Fruit fly (Drosophila melanogaster) whole organism: ENCODE measurements around the gene CG5196.

ENCODE experiments used
- CG8478 ChIP-seq: fragments of >200 bp; optimal IDR thresholded peaks from 2 replicates; lab custom pipeline; 2018; ENCODE audit warnings: inconsistent platforms
- Dll ChIP-seq: fragments of >200 bp; optimal IDR thresholded peaks from 2 replicates; lab custom pipeline; 2017
- pan ChIP-seq: fragments of >200 bp; optimal IDR thresholded peaks from 2 replicates; lab custom pipeline; 2017
- psq ChIP-seq: fragments of >200 bp; optimal IDR thresholded peaks from 2 replicates; lab custom pipeline; 2017
- usp ChIP-seq: fragments of >200 bp; optimal IDR thresholded peaks from 2 replicates; lab custom pipeline; 2017; ENCODE audit warnings: missing biosample characterization, missing genetic modification characterization, mixed read lengths

DNA sequence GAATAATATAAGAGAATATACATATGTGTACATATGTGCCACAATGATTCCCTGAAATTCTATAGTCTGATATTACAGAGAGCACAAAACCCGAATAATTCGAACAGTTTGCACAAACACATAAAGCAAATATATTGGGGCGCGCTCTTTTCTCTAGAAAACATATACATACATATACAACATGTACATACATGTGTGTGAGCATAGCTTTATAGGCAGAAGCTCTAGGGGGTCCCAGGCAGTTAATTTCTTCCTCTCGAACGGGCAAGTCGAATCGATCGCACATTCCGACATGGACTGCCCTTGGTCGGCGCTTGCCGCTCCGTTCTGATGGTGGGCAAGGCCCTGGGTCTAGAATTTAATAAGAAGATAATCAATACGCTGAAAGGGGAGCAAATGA, 35.3 kb upstream of the CG5196 start, which contains the start of gene GstD3:
- TF ChIP-seq CG8478 (lab: Kevin White, UChicago) (no peak), usp (GFP tag; lab: Kevin White, UChicago) (no peak), psq (no peak), pan (lab: Kevin White, UChicago) (no peak), Dll (lab: Kevin White, UChicago) (no peak)
